Worm (Caenorhabditis elegans): ENCODE results near the gene F59G1.8.
"Not testable (repeated sequence)": the region's sequence is repeated elsewhere in the genome, so short reads cannot be mapped to it uniquely, and the experiment has no call there.

Gene F59G1.8

ce11 chrII:5876053-5876452 lies 30.3 kb upstream of the F59G1.8 start, which contains the start of gene F55C12.6:
TSS of gene F55C12.6 (minus strand) at chrII:5876153.
- TF ChIP-seq elt-3 (tag; optimal IDR thresholded peaks at IDR 0.05) = no peak
- TF ChIP-seq drap-1 (GFP tag; optimal IDR thresholded peaks at IDR 0.05) = no peak
- TF ChIP-seq lsy-2 (tag; optimal IDR thresholded peaks at IDR 0.05) = no peak
- no peak for TF ChIP-seq hlh-1 (tag; optimal IDR thresholded peaks at IDR 0.05)
- TF ChIP-seq mab-5 (tag; optimal IDR thresholded peaks at IDR 0.05) = no peak
- TF ChIP-seq lin-32 (GFP tag; optimal IDR thresholded peaks at IDR 0.05) = no peak
- no peak for TF ChIP-seq snpc-4 (tag; optimal IDR thresholded peaks at IDR 0.05)
- TF ChIP-seq unc-120 (tag; optimal IDR thresholded peaks at IDR 0.05; ENCODE audit: poor library complexity, severe bottlenecking) = no peak
- TF ChIP-seq pha-4 (tag; optimal IDR thresholded peaks at IDR 0.05) = no peak
- TF ChIP-seq M03D4.4 (tag; optimal IDR thresholded peaks at IDR 0.05) = no peak
- no peak for TF ChIP-seq ceh-43 (GFP tag; optimal IDR thresholded peaks at IDR 0.05)
- TF ChIP-seq nhr-12 (tag; optimal IDR thresholded peaks at IDR 0.05) = no peak

DNA sequence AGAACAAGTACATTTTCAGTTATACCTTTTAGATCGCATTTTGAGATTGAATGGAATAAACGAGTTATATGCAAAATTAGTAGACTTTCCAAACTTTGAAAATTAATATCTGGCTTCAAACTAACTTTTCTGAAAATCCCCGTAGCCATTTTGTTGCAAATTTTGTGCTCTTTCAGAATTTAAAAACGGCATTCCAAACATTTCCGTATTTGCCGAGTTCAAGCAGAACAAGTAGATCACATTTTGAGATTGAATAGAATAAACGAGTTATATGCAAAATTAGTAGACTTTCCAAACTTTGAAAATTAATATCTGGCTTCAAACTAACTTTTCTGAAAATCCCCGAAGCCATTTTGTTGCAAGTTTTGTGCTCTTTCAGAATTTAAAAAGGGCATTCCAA lies 29.9 kb upstream of the F59G1.8 start, which contains the start of gene F55C12.2:
F55C12.2 (plus strand) TSS at position 301 of the 400 bp plus-strand sequence.
- TF ChIP-seq nhr-76, elt-3, hlh-1 (tag; optimal IDR thresholded peaks at IDR 0.05): not testable (repeated sequence)

ce11 chrII:5880677-5881076 lies 25.7 kb upstream of the F59G1.8 start:
- no peak for TF ChIP-seq nhr-28 (tag; optimal IDR thresholded peaks at IDR 0.05)
- TF ChIP-seq unc-120 (tag; optimal IDR thresholded peaks at IDR 0.05; ENCODE audit: poor library complexity, severe bottlenecking) = no peak
- no peak for TF ChIP-seq lin-13 (tag; optimal IDR thresholded peaks at IDR 0.05)
- no peak for TF ChIP-seq sptf-1 (tag; optimal IDR thresholded peaks at IDR 0.05)
- TF ChIP-seq mls-2 (tag; optimal IDR thresholded peaks at IDR 0.05) = peak; percentile 23
- no peak for TF ChIP-seq zip-8 (tag; optimal IDR thresholded peaks at IDR 0.05)
- TF ChIP-seq ces-1 (GFP tag; optimal IDR thresholded peaks at IDR 0.05) = no peak
- no peak for TF ChIP-seq elt-3 (tag; optimal IDR thresholded peaks at IDR 0.05)

- TF ChIP-seq sptf-1 (tag; optimal IDR thresholded peaks at IDR 0.05) (no peak), ceh-39 (tag; optimal IDR thresholded peaks at IDR 0.05) (no peak), ceh-83 (GFP tag; optimal IDR thresholded peaks at IDR 0.05) (no peak), elt-1 (tag; optimal IDR thresholded peaks at IDR 0.05; ENCODE audit: borderline replicate concordance, insufficient read depth) (no peak), mep-1 (tag; optimal IDR thresholded peaks at IDR 0.05) (no peak), ham-2 (GFP tag; optimal IDR thresholded peaks at IDR 0.05) (no peak), lin-13 (tag; optimal IDR thresholded peaks at IDR 0.05) (no peak), blmp-1 (tag; optimal IDR thresholded peaks at IDR 0.05) (no peak), sem-2 (GFP tag; optimal IDR thresholded peaks at IDR 0.05) (no peak), nhr-12 (tag; optimal IDR thresholded peaks at IDR 0.05) (no peak), zip-8 (tag; optimal IDR thresholded peaks at IDR 0.05) (no peak), mab-5 (tag; optimal IDR thresholded peaks at IDR 0.05) (no peak), unc-39 (tag; optimal IDR thresholded peaks at IDR 0.05) (no peak), lsy-2 (tag; optimal IDR thresholded peaks at IDR 0.05) (no peak), ztf-11 (tag; optimal IDR thresholded peaks at IDR 0.05) (no peak), nhr-28 (tag; optimal IDR thresholded peaks at IDR 0.05) (no peak), elt-3 (tag; optimal IDR thresholded peaks at IDR 0.05) (no peak), tbx-8 (GFP tag; optimal IDR thresholded peaks at IDR 0.05) (no peak), unc-62 (GFP tag; optimal IDR thresholded peaks at IDR 0.05) (no peak)
These were observed 22.1 kb upstream of the F59G1.8 start, which contains the start of gene rfip-1 for ce11 chrII:5884252-5884651. TSS of gene rfip-1 (plus strand) at chrII:5884552.

DNA sequence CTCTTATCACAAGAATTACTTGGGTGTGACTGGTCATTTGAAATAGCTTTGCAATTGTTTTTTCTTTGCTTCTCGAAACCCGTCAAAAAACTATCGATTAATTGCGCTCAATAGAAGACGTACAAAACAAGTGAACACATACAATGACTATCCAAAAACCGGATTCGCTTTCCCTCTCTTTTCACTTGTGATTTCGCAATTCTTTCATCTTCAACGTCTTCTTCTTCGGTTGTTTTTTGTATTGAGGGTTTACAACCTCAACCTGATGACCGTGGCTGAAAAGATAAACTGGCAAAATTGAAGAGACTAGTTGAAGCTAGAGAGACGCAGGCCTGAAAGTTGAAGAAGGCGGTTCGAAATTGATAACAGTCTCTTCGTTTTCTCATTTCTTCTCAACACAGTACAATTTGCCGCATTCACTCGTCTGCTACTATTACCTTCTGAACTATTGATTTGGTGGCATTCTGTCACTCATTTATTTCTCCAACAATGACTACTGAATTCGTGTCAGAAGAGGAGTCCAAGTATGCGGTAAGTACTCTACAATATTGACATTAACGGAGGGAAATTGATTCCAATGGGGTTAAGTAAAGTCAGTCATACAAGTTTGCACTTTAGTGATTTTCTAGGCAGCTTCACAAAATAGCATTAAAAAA lies 20.3 kb upstream of the F59G1.8 start:
- TF ChIP-seq sem-2 (GFP tag; optimal IDR thresholded peaks at IDR 0.05) = no peak
- no peak for TF ChIP-seq ceh-39 (tag; optimal IDR thresholded peaks at IDR 0.05)
- peak; percentile 30 for TF ChIP-seq nhr-237 (tag; optimal IDR thresholded peaks at IDR 0.05)
- no peak for TF ChIP-seq M03D4.4 (tag; optimal IDR thresholded peaks at IDR 0.05)
- TF ChIP-seq drap-1 (GFP tag; optimal IDR thresholded peaks at IDR 0.05) = no peak
- no peak for TF ChIP-seq nhr-12 (tag; optimal IDR thresholded peaks at IDR 0.05)
- TF ChIP-seq sptf-1 (tag; optimal IDR thresholded peaks at IDR 0.05) = no peak

Data from whole organism, mixed stage, embryonic.